Fruit fly (Drosophila melanogaster) whole organism, pupa: ENCODE data around the gene Scm.

Source experiments
- CG12605 ChIP-seq: fragments of 200-800 bp; sonication (Bioruptor generic); IDR thresholded peaks from 2 replicates; pipeline ENCODE4 v1.3.6; 2022; ENCODE audit warnings: missing biosample characterization, missing genetic modification characterization
- Pif1A ChIP-seq: fragments of 200-800 bp; sonication (Bioruptor generic); optimal IDR thresholded peaks from 3 replicates; lab custom pipeline; 2016; ENCODE audit warnings: missing biosample characterization, missing genetic modification characterization

- TF ChIP-seq Pif1A (GFP tag; lab: Kevin White, UChicago) (no peak), CG12605 (GFP tag; lab: Robert Waterston, UW) (no peak)
These were observed 42.3 kb upstream of the Scm start, which contains the start of gene nmdyn-D7 for dm6 chr3R:9679746-9680145.
